Fruit fly (Drosophila melanogaster): ENCODE measurements around the gene CG45067.

CG45067 gene

dm6 chr3L:3149060-3149872 lies 35.0 kb upstream of the CG45067 start (continued):
- TF ChIP-seq Six4 (GFP tag; optimal IDR thresholded peaks at IDR 0.05) (no peak), ssp (GFP tag; IDR thresholded peaks at IDR 0.05) (no peak), NK7.1 (GFP tag; optimal IDR thresholded peaks at IDR 0.05) (no peak), ham (GFP tag; IDR thresholded peaks at IDR 0.05) (no peak), inv (GFP tag; IDR thresholded peaks at IDR 0.05; ENCODE audit: partially characterized antibody) (no peak), CG18476 (GFP tag; optimal IDR thresholded peaks at IDR 0.05) (no peak), Sox100B (GFP tag; optimal IDR thresholded peaks at IDR 0.05) (no peak), CG1529 (GFP tag; optimal IDR thresholded peaks at IDR 0.05) (no peak), onecut (GFP tag; IDR thresholded peaks at IDR 0.05) (peak; percentile 34), CG13775 (GFP tag; optimal IDR thresholded peaks at IDR 0.05) (no peak), D (optimal IDR thresholded peaks at IDR 0.05) (no peak), D (GFP tag; optimal IDR thresholded peaks at IDR 0.05) (no peak), HLHmδ (GFP tag; optimal IDR thresholded peaks at IDR 0.05) (no peak), BtbVII (GFP tag; optimal IDR thresholded peaks at IDR 0.05) (peak; percentile 99), chm (GFP tag; IDR thresholded peaks at IDR 0.05) (no peak), zfh2 (GFP tag; optimal IDR thresholded peaks at IDR 0.05) (no peak), hth (optimal IDR thresholded peaks at IDR 0.05) (no peak), pita (GFP tag; optimal IDR thresholded peaks at IDR 0.05) (no peak), CG9437 (GFP tag; optimal IDR thresholded peaks at IDR 0.05) (no peak), cg (GFP tag; optimal IDR thresholded peaks at IDR 0.05) (peak; percentile 93), CG10462 (GFP tag; optimal IDR thresholded peaks at IDR 0.05) (no peak), wdn (GFP tag; IDR thresholded peaks at IDR 0.05) (no peak), ewg (GFP tag; optimal IDR thresholded peaks at IDR 0.05) (peak; percentile 10), CG6683 (GFP tag; optimal IDR thresholded peaks at IDR 0.05) (no peak), CG3163 (GFP tag; optimal IDR thresholded peaks at IDR 0.05) (no peak), Bdp1 (GFP tag; optimal IDR thresholded peaks at IDR 0.05) (no peak), CG11093 (GFP tag; IDR thresholded peaks at IDR 0.05) (no peak), twi (tag; optimal IDR thresholded peaks at IDR 0.05) (no peak), nerfin-1 (tag; optimal IDR thresholded peaks at IDR 0.05) (no peak), CG31441 (GFP tag; IDR thresholded peaks at IDR 0.05) (no peak), CG30020 (tag; optimal IDR thresholded peaks at IDR 0.05) (no peak), CG5953 (GFP tag; IDR thresholded peaks at IDR 0.05) (no peak), yki (optimal IDR thresholded peaks at IDR 0.05) (no peak), Ptx1 (GFP tag; IDR thresholded peaks at IDR 0.05) (peak; percentile 31; the same call in 1 of the 2 replicates), pho (GFP tag; optimal IDR thresholded peaks at IDR 0.05) (no peak), eve (GFP tag; optimal IDR thresholded peaks at IDR 0.05) (no peak), CG4707 (GFP tag; optimal IDR thresholded peaks at IDR 0.05) (no peak), jumu (GFP tag; optimal IDR thresholded peaks at IDR 0.05) (no peak), Eip74EF (GFP tag; optimal IDR thresholded peaks at IDR 0.05) (no peak), CG7372 (GFP tag; IDR thresholded peaks at IDR 0.05) (no peak), CG6765 (GFP tag; optimal IDR thresholded peaks at IDR 0.05) (peak; percentile 3), ara (GFP tag; IDR thresholded peaks at IDR 0.05) (no peak), CG7556 (GFP tag; optimal IDR thresholded peaks at IDR 0.05) (no peak), CG8924 (tag; optimal IDR thresholded peaks at IDR 0.05) (peak; percentile 16), vnd (GFP tag; IDR thresholded peaks at IDR 0.05; ENCODE audit: partially characterized antibody) (no peak), CG17912 (GFP tag; optimal IDR thresholded peaks at IDR 0.05) (peak; percentile 23), Mrtf (GFP tag; IDR thresholded peaks at IDR 0.05) (no peak), ato (GFP tag; IDR thresholded peaks at IDR 0.05; ENCODE audit: partially characterized antibody) (no peak), rib (GFP tag; IDR thresholded peaks at IDR 0.05) (peak; percentile 86), CG1602 (GFP tag; optimal IDR thresholded peaks at IDR 0.05) (no peak), CG15479 (GFP tag; optimal IDR thresholded peaks at IDR 0.05) (peak; percentile 6)

All from whole organism, embryonic.